Worm (Caenorhabditis elegans) whole organism, L2 larva: Measurements from ENCODE around the gene K07H8.9.

ENCODE experiments used
- F13H6.1 ChIP-seq: sonication (generic microtip); optimal IDR thresholded peaks from 2 replicates; lab custom pipeline; 2016; ENCODE audit warnings: missing genetic modification characterization, missing compliant biosample characterization
- R02D3.7 ChIP-seq: fragments of 150-350 bp; optimal IDR thresholded peaks from 2 replicates; lab custom pipeline; 2014; ENCODE audit warnings: missing biosample characterization, missing genetic modification characterization
- Y55F3AM.14 ChIP-seq: fragments of 200-800 bp; sonication (Bioruptor generic); optimal IDR thresholded peaks from 2 replicates; lab custom pipeline; 2018; ENCODE audit warnings: mild to moderate bottlenecking, missing genetic modification characterization, missing compliant biosample characterization
- ZK546.5 ChIP-seq: sonication (generic microtip); optimal IDR thresholded peaks from 2 replicates; lab custom pipeline; 2017; ENCODE audit warnings: missing biosample characterization, missing genetic modification characterization
- aly-2 ChIP-seq: fragments of 150-350 bp; optimal IDR thresholded peaks from 2 replicates; lab custom pipeline; 2014; ENCODE audit warnings: missing biosample characterization, missing genetic modification characterization
- ama-1 ChIP-seq: fragments of 150-350 bp; optimal IDR thresholded peaks from 2 replicates; lab custom pipeline; 2018; ENCODE audit warnings: inconsistent platforms
- blmp-1 ChIP-seq: sonication (generic microtip); optimal IDR thresholded peaks from 2 replicates; lab custom pipeline; 2017; ENCODE audit warnings: missing genetic modification characterization, mild to moderate bottlenecking, missing compliant biosample characterization, antibody characterized with exemption, moderate library complexity; ENCODE audit not compliant: insufficient read depth
- ceh-16 ChIP-seq: fragments of 150-350 bp; optimal IDR thresholded peaks from 2 replicates; lab custom pipeline; 2014; ENCODE audit warnings: missing biosample characterization, missing genetic modification characterization
- crh-2 ChIP-seq: sonication (generic microtip); optimal IDR thresholded peaks from 2 replicates; lab custom pipeline; 2017; ENCODE audit warnings: missing biosample characterization, missing genetic modification characterization
- egl-27 ChIP-seq: sonication (generic microtip); optimal IDR thresholded peaks from 3 replicates; lab custom pipeline; 2017; ENCODE audit warnings: missing biosample characterization, missing genetic modification reagents, missing genetic modification characterization
- elt-3 ChIP-seq: sonication (generic microtip); optimal IDR thresholded peaks from 2 replicates; lab custom pipeline; 2017; ENCODE audit warnings: missing biosample characterization, missing genetic modification characterization
- fos-1 ChIP-seq: fragments of 150-350 bp; optimal IDR thresholded peaks from 2 replicates; lab custom pipeline; 2014; ENCODE audit warnings: missing biosample characterization, missing genetic modification characterization
- lin-13 ChIP-seq: fragments of 150-350 bp; optimal IDR thresholded peaks from 2 replicates; lab custom pipeline; 2014; ENCODE audit warnings: missing biosample characterization, missing genetic modification reagents, missing genetic modification characterization
- mab-5 ChIP-seq: fragments of 150-350 bp; optimal IDR thresholded peaks from 2 replicates; lab custom pipeline; 2014; ENCODE audit warnings: missing biosample characterization, missing genetic modification characterization
- mbf-1 ChIP-seq: sonication (generic microtip); optimal IDR thresholded peaks from 2 replicates; lab custom pipeline; 2017; ENCODE audit warnings: missing biosample characterization, missing genetic modification characterization
- mdl-1 ChIP-seq, 2 experiments: fragments of 150-350 bp in 1 of 2; sonication (generic microtip) in 1 of 2; optimal IDR thresholded peaks; 2 replicates each; lab custom pipeline; 2017; ENCODE audit warnings: missing biosample characterization in 2 of 2, missing genetic modification characterization in 2 of 2
- nhr-10 ChIP-seq: sonication (generic microtip); optimal IDR thresholded peaks from 2 replicates; lab custom pipeline; 2017; ENCODE audit warnings: missing biosample characterization, missing genetic modification characterization
- nhr-129 ChIP-seq: fragments of 150-350 bp; optimal IDR thresholded peaks from 2 replicates; lab custom pipeline; 2014; ENCODE audit warnings: missing biosample characterization, missing genetic modification characterization
- nhr-21 ChIP-seq: fragments of 150-350 bp; optimal IDR thresholded peaks from 2 replicates; lab custom pipeline; 2014; ENCODE audit warnings: missing biosample characterization, missing genetic modification characterization
- nhr-237 ChIP-seq: fragments of 150-350 bp; optimal IDR thresholded peaks from 2 replicates; lab custom pipeline; 2014; ENCODE audit warnings: missing biosample characterization, missing genetic modification characterization
- nhr-25 ChIP-seq: fragments of 150-350 bp; sonication (generic microtip); optimal IDR thresholded peaks from 3 replicates; lab custom pipeline; 2014; ENCODE audit warnings: missing biosample characterization, missing genetic modification characterization
- peb-1 ChIP-seq: fragments of 150-350 bp; optimal IDR thresholded peaks from 2 replicates; lab custom pipeline; 2014; ENCODE audit warnings: missing biosample characterization, missing genetic modification characterization
- sem-4 ChIP-seq: fragments of 150-350 bp; optimal IDR thresholded peaks from 2 replicates; lab custom pipeline; 2014; ENCODE audit warnings: missing biosample characterization, missing genetic modification reagents, missing genetic modification characterization
- sma-3 ChIP-seq: sonication (generic microtip); optimal IDR thresholded peaks from 2 replicates; lab custom pipeline; 2016; ENCODE audit warnings: missing genetic modification reagents, missing genetic modification characterization, missing compliant biosample characterization
- sma-9 ChIP-seq, 2 experiments: fragments of 150-350 bp in 1 of 2; sonication (generic microtip) in 1 of 2; optimal IDR thresholded peaks; 2 replicates each; lab custom pipeline; 2014 to 2016; ENCODE audit warnings: missing genetic modification characterization in 2 of 2, mild to moderate bottlenecking in 1 of 2, missing biosample characterization in 1 of 2, missing compliant biosample characterization in 1 of 2, missing genetic modification reagents in 1 of 2, moderate library complexity in 1 of 2
- snpc-4 ChIP-seq: fragments of 150-350 bp; optimal IDR thresholded peaks from 2 replicates; lab custom pipeline; 2014; ENCODE audit warnings: missing biosample characterization, missing genetic modification characterization
- unc-55 ChIP-seq: fragments of 150-350 bp; sonication (generic microtip); optimal IDR thresholded peaks from 3 replicates; lab custom pipeline; 2014; ENCODE audit warnings: missing biosample characterization, missing genetic modification reagents, missing genetic modification characterization
- ztf-11 ChIP-seq: sonication (generic microtip); optimal IDR thresholded peaks from 2 replicates; lab custom pipeline; 2017; ENCODE audit warnings: missing biosample characterization, missing genetic modification characterization

The K07H8.9 gene

ce11 chrIV:8318799-8319198 lies 32.5 kb upstream of the K07H8.9 start:
- TF ChIP-seq nhr-25 (tag; lab: Kevin White, UChicago): peak; percentile 9
- peak; percentile 40 for TF ChIP-seq blmp-1 (tag; lab: Kevin White, UChicago)
- no peak for TF ChIP-seq aly-2 (tag; lab: Kevin White, UChicago)

- no peak for TF ChIP-seq mdl-1 (tag; optimal IDR thresholded peaks at IDR 0.05; lab: Kevin White, UChicago)
- peak; percentile 86 for TF ChIP-seq blmp-1 (tag; lab: Kevin White, UChicago)
- TF ChIP-seq ztf-11 (tag; lab: Kevin White, UChicago): no peak
- TF ChIP-seq ama-1 (lab: Kevin White, UChicago): no peak
- TF ChIP-seq nhr-25 (tag; lab: Kevin White, UChicago): peak; percentile 49
- TF ChIP-seq sma-9 (GFP tag; optimal IDR thresholded peaks at IDR 0.05; lab: Kevin White, UChicago): peak; percentile 31
- TF ChIP-seq sma-9 (tag; optimal IDR thresholded peaks at IDR 0.05; lab: Kevin White, UChicago): no peak
These were observed 31.5 kb upstream of the K07H8.9 start for ce11 chrIV:8317800-8318199.

- TF ChIP-seq Y55F3AM.14 (GFP tag; lab: Kevin White, UChicago) (no peak), elt-3 (tag; lab: Kevin White, UChicago) (no peak), snpc-4 (tag; lab: Kevin White, UChicago) (no peak), fos-1 (no peak), R02D3.7 (tag; lab: Kevin White, UChicago) (no peak), mab-5 (tag; lab: Kevin White, UChicago) (no peak), crh-2 (tag; lab: Kevin White, UChicago) (no peak), nhr-237 (no peak)
These were observed 26.6 kb upstream of the K07H8.9 start, which contains the start of gene F35H10.10 for ce11 chrIV:8312846-8313245. Gene F35H10.10, minus strand, starts transcription at chrIV:8312946.

- no peak for TF ChIP-seq ceh-16 (tag; lab: Kevin White, UChicago)
These were observed 25.8 kb upstream of the K07H8.9 start for ce11 chrIV:8312105-8312504.

- TF ChIP-seq peb-1 (tag; lab: Kevin White, UChicago) (no peak), nhr-129 (tag; lab: Kevin White, UChicago) (no peak), nhr-10 (no peak), nhr-21 (tag; lab: Kevin White, UChicago) (no peak), ZK546.5 (tag; lab: Kevin White, UChicago) (no peak), nhr-25 (tag; lab: Kevin White, UChicago) (peak; percentile 27)
These were observed 21.1 kb upstream of the K07H8.9 start for ce11 chrIV:8307408-8307807.

- TF ChIP-seq F13H6.1 (tag; lab: Kevin White, UChicago): no peak
- no peak for TF ChIP-seq nhr-21 (tag; lab: Kevin White, UChicago)
- TF ChIP-seq lin-13 (GFP tag; lab: Kevin White, UChicago): no peak
- TF ChIP-seq egl-27 (tag; lab: Kevin White, UChicago): no peak
These were observed 17.4 kb upstream of the K07H8.9 start, which contains the start of gene vha-5 for ce11 chrIV:8303668-8304067. Gene vha-5, plus strand, starts transcription at chrIV:8303968.

ce11 chrIV:8302648-8303161 lies 16.4 kb upstream of the K07H8.9 start:
- TF ChIP-seq peb-1 (tag; lab: Kevin White, UChicago) (no peak), blmp-1 (tag; lab: Kevin White, UChicago) (peak; percentile 62), mbf-1 (tag; lab: Kevin White, UChicago) (no peak), nhr-25 (tag; lab: Kevin White, UChicago) (peak; percentile 56)
- TF ChIP-seq, all 48 proteins: peak for 2

ce11 chrIV:8301925-8302324 lies 15.6 kb upstream of the K07H8.9 start:
- peak; percentile 59 for TF ChIP-seq nhr-21 (tag; lab: Kevin White, UChicago)
- TF ChIP-seq elt-3 (tag; lab: Kevin White, UChicago): no peak
- peak; percentile 48 for TF ChIP-seq nhr-25 (tag; lab: Kevin White, UChicago)
- TF ChIP-seq sma-3 (GFP tag; lab: Kevin White, UChicago): peak; percentile 45
- peak; percentile 20 for TF ChIP-seq crh-2 (tag; lab: Kevin White, UChicago)
- TF ChIP-seq nhr-129 (tag; lab: Kevin White, UChicago): peak; percentile 17
- TF ChIP-seq unc-55 (GFP tag; lab: Kevin White, UChicago): no peak
- TF ChIP-seq peb-1 (tag; lab: Kevin White, UChicago): peak; percentile 23
- peak; percentile 27 for TF ChIP-seq sem-4 (tag; lab: Kevin White, UChicago)
- TF ChIP-seq fos-1: peak; percentile 46
- TF ChIP-seq, all 48 proteins: peak for 8
